Worm (Caenorhabditis elegans) whole organism, L1 larva: ENCODE results near the gene mlp-1.

Experiments
- C34B4.2 ChIP-seq: sonication (generic microtip); optimal IDR thresholded peaks from 2 replicates; lab custom pipeline; 2017; ENCODE audit warnings: mild to moderate bottlenecking, missing genetic modification characterization, missing compliant biosample characterization
- F16B12.6 ChIP-seq: fragments of 150-350 bp; optimal IDR thresholded peaks from 2 replicates; lab custom pipeline; 2014; ENCODE audit warnings: missing biosample characterization, missing genetic modification characterization
- aha-1 ChIP-seq: fragments of 150-350 bp; optimal IDR thresholded peaks from 2 replicates; lab custom pipeline; 2014; ENCODE audit warnings: missing biosample characterization, missing genetic modification characterization
- alr-1 ChIP-seq: fragments of 200-800 bp; sonication (Bioruptor generic); optimal IDR thresholded peaks from 2 replicates; lab custom pipeline; 2018; ENCODE audit warnings: borderline replicate concordance, mild to moderate bottlenecking, missing genetic modification characterization, missing compliant biosample characterization
- aly-2 ChIP-seq: fragments of 150-350 bp; optimal IDR thresholded peaks from 2 replicates; lab custom pipeline; 2014; ENCODE audit warnings: missing biosample characterization, missing genetic modification characterization
- ceh-8 ChIP-seq: fragments of 200-800 bp; sonication (Bioruptor generic); optimal IDR thresholded peaks from 2 replicates; lab custom pipeline; 2018; ENCODE audit warnings: mild to moderate bottlenecking, missing genetic modification characterization, moderate library complexity, missing compliant biosample characterization
- ceh-82 ChIP-seq, 3 experiments: fragments of 150-350 bp in 1 of 3; sonication (generic microtip) in 2 of 3; optimal IDR thresholded peaks; 2 replicates each; lab custom pipeline; 2014 to 2017; ENCODE audit warnings: missing biosample characterization in 3 of 3, missing genetic modification characterization in 3 of 3
- ceh-88 ChIP-seq: fragments of 200-800 bp; sonication (Bioruptor generic); IDR thresholded peaks from 2 replicates; pipeline ENCODE4 v1.3.6; 2022; ENCODE audit warnings: missing genetic modification characterization, missing compliant biosample characterization
- ceh-90 ChIP-seq: sonication (generic microtip); optimal IDR thresholded peaks from 2 replicates; lab custom pipeline; 2016; ENCODE audit warnings: missing genetic modification characterization, missing compliant biosample characterization
- ces-1 ChIP-seq: fragments of 150-350 bp; optimal IDR thresholded peaks from 2 replicates; lab custom pipeline; 2014; ENCODE audit warnings: missing biosample characterization, missing genetic modification reagents, missing genetic modification characterization
- dsc-1 ChIP-seq: sonication (generic microtip); optimal IDR thresholded peaks from 2 replicates; lab custom pipeline; 2016; ENCODE audit warnings: mild to moderate bottlenecking, missing genetic modification characterization, missing compliant biosample characterization
- efl-3 ChIP-seq: fragments of 200-800 bp; sonication (Bioruptor generic); optimal IDR thresholded peaks from 2 replicates; lab custom pipeline; 2018; ENCODE audit warnings: mild to moderate bottlenecking, missing genetic modification characterization, missing compliant biosample characterization
- egl-13 ChIP-seq: sonication (generic microtip); optimal IDR thresholded peaks from 2 replicates; lab custom pipeline; 2016; ENCODE audit warnings: missing genotype, missing genetic modification reagents, missing genetic modification characterization, missing compliant biosample characterization
- elt-3 ChIP-seq, 6 experiments: fragments of 150-350 bp in 1 of 6; sonication (generic microtip); optimal IDR thresholded peaks; 2 replicates each; lab custom pipeline; 2017 to 2018; ENCODE audit warnings: missing biosample characterization in 6 of 6, missing genetic modification characterization in 6 of 6, inconsistent platforms in 1 of 6
- ets-5 ChIP-seq: fragments of 200-800 bp; sonication (Bioruptor generic); IDR thresholded peaks from 2 replicates; pipeline ENCODE4 v1.3.6; 2022; ENCODE audit warnings: missing genetic modification characterization, missing compliant biosample characterization
- fkh-10 ChIP-seq: sonication (generic microtip); optimal IDR thresholded peaks from 2 replicates; lab custom pipeline; 2017; ENCODE audit warnings: missing biosample characterization, missing genetic modification reagents, missing genetic modification characterization
- fkh-4 ChIP-seq: sonication (generic microtip); optimal IDR thresholded peaks from 2 replicates; lab custom pipeline; 2016; ENCODE audit warnings: missing compliant biosample characterization, missing genetic modification characterization, borderline replicate concordance
- fos-1 ChIP-seq: fragments of 150-350 bp; optimal IDR thresholded peaks from 2 replicates; lab custom pipeline; 2014; ENCODE audit warnings: missing biosample characterization, missing genetic modification characterization
- hlh-17 ChIP-seq: fragments of 200-800 bp; sonication (Bioruptor generic); optimal IDR thresholded peaks from 2 replicates; lab custom pipeline; 2018; ENCODE audit warnings: missing genetic modification characterization, mild to moderate bottlenecking, missing compliant biosample characterization, moderate library complexity, borderline replicate concordance
- hpl-2 ChIP-seq: fragments of 150-350 bp; optimal IDR thresholded peaks from 2 replicates; lab custom pipeline; 2014; ENCODE audit warnings: missing biosample characterization, missing genetic modification reagents, missing genetic modification characterization
- irx-1 ChIP-seq: sonication (generic microtip); optimal IDR thresholded peaks from 2 replicates; lab custom pipeline; 2016; ENCODE audit warnings: missing genetic modification characterization, missing compliant biosample characterization
- isw-1 ChIP-seq: fragments of 200-800 bp; sonication (Bioruptor generic); IDR thresholded peaks from 2 replicates; pipeline ENCODE4 v1.3.6; 2022; ENCODE audit warnings: missing genetic modification characterization, missing compliant biosample characterization
- lin-14 ChIP-seq: fragments of 200-800 bp; sonication (Bioruptor generic); optimal IDR thresholded peaks from 2 replicates; lab custom pipeline; 2018; ENCODE audit warnings: mild to moderate bottlenecking, missing genetic modification characterization, moderate library complexity, missing compliant biosample characterization
- lin-15B ChIP-seq: fragments of 150-350 bp; sonication (generic microtip); optimal IDR thresholded peaks from 3 replicates; lab custom pipeline; 2014; ENCODE audit warnings: missing biosample characterization, missing genetic modification characterization
- lin-35 ChIP-seq, 2 experiments: fragments of 150-350 bp; optimal IDR thresholded peaks; 2 replicates each; lab custom pipeline; 2014; ENCODE audit warnings: missing biosample characterization in 2 of 2, missing genetic modification characterization in 2 of 2, missing genetic modification reagents in 2 of 2
- lin-39 ChIP-seq: fragments of 150-350 bp; optimal IDR thresholded peaks from 2 replicates; lab custom pipeline; 2014; ENCODE audit warnings: missing biosample characterization, missing genetic modification reagents, missing genetic modification characterization
- lsy-2 ChIP-seq, 2 experiments: fragments of 150-350 bp; optimal IDR thresholded peaks; 2 replicates each; lab custom pipeline; 2014; ENCODE audit warnings: missing biosample characterization in 2 of 2, missing genetic modification characterization in 2 of 2
- mab-9 ChIP-seq: fragments of 200-800 bp; sonication (Bioruptor generic); IDR thresholded peaks from 2 replicates; pipeline ENCODE4 v1.3.6; 2022; ENCODE audit warnings: missing genetic modification reagents, missing genetic modification characterization, missing compliant biosample characterization
- mef-2 ChIP-seq: fragments of 150-350 bp; optimal IDR thresholded peaks from 2 replicates; lab custom pipeline; 2014; ENCODE audit warnings: missing biosample characterization, missing genetic modification characterization
- mep-1 ChIP-seq: fragments of 150-350 bp; optimal IDR thresholded peaks from 2 replicates; lab custom pipeline; 2014; ENCODE audit warnings: missing biosample characterization, missing genetic modification characterization
- nhr-11 ChIP-seq: fragments of 150-350 bp; optimal IDR thresholded peaks from 2 replicates; lab custom pipeline; 2014; ENCODE audit warnings: missing biosample characterization, missing genetic modification characterization
- nhr-12 ChIP-seq: sonication (generic microtip); optimal IDR thresholded peaks from 2 replicates; lab custom pipeline; 2017; ENCODE audit warnings: missing biosample characterization, missing genetic modification characterization
- nhr-19 ChIP-seq: fragments of 200-800 bp; sonication (Bioruptor generic); conservative IDR thresholded peaks from 2 replicates; pipeline ENCODE4 v1.3.6; 2022; ENCODE audit warnings: missing genetic modification characterization, missing compliant biosample characterization
- nhr-28 ChIP-seq: fragments of 150-350 bp; optimal IDR thresholded peaks from 2 replicates; lab custom pipeline; 2014; ENCODE audit warnings: missing biosample characterization, missing genetic modification characterization
- nhr-47 ChIP-seq: sonication (generic microtip); optimal IDR thresholded peaks from 2 replicates; lab custom pipeline; 2016; ENCODE audit warnings: mild to moderate bottlenecking, missing genetic modification characterization, moderate library complexity, missing compliant biosample characterization
- nhr-84 ChIP-seq: sonication (generic microtip); optimal IDR thresholded peaks from 2 replicates; lab custom pipeline; 2017; ENCODE audit warnings: missing biosample characterization, missing genetic modification characterization
- pag-3 ChIP-seq: sonication (generic microtip); optimal IDR thresholded peaks from 2 replicates; lab custom pipeline; 2017; ENCODE audit warnings: missing genetic modification characterization, mild to moderate bottlenecking, missing compliant biosample characterization, antibody characterized with exemption, borderline replicate concordance; ENCODE audit not compliant: insufficient read depth
- pax-3 ChIP-seq: fragments of 200-800 bp; sonication (Bioruptor generic); optimal IDR thresholded peaks from 2 replicates; lab custom pipeline; 2018; ENCODE audit warnings: mild to moderate bottlenecking, missing genetic modification characterization, moderate library complexity, missing compliant biosample characterization
- pqm-1 ChIP-seq: sonication (generic microtip); optimal IDR thresholded peaks from 3 replicates; lab custom pipeline; 2017; ENCODE audit warnings: missing biosample characterization, missing genetic modification characterization
- skn-1 ChIP-seq: fragments of 150-350 bp; optimal IDR thresholded peaks from 2 replicates; lab custom pipeline; 2014; ENCODE audit warnings: missing biosample characterization, missing genetic modification characterization
- snpc-4 ChIP-seq: fragments of 150-350 bp; optimal IDR thresholded peaks from 2 replicates; lab custom pipeline; 2014; ENCODE audit warnings: missing biosample characterization, missing genetic modification characterization
- snu-23 ChIP-seq: sonication (generic microtip); optimal IDR thresholded peaks from 2 replicates; lab custom pipeline; 2016; ENCODE audit warnings: missing genetic modification characterization, missing compliant biosample characterization
- sox-4 ChIP-seq: sonication (generic microtip); optimal IDR thresholded peaks from 2 replicates; lab custom pipeline; 2016; ENCODE audit warnings: missing genetic modification characterization, missing compliant biosample characterization
- sup-37 ChIP-seq: fragments of 200-800 bp; sonication (Bioruptor generic); optimal IDR thresholded peaks from 2 replicates; lab custom pipeline; 2018; ENCODE audit warnings: mild to moderate bottlenecking, missing genetic modification characterization, missing compliant biosample characterization
- swsn-7 ChIP-seq: sonication (generic microtip); optimal IDR thresholded peaks from 2 replicates; lab custom pipeline; 2016; ENCODE audit warnings: missing genetic modification characterization, missing compliant biosample characterization
- tlp-1 ChIP-seq: fragments of 150-350 bp; optimal IDR thresholded peaks from 2 replicates; lab custom pipeline; 2014; ENCODE audit warnings: missing biosample characterization, missing genetic modification characterization
- unc-130 ChIP-seq: fragments of 150-350 bp; optimal IDR thresholded peaks from 2 replicates; lab custom pipeline; 2017; ENCODE audit warnings: missing biosample characterization, missing genetic modification characterization, inconsistent platforms
- unc-62 ChIP-seq: fragments of 150-350 bp; optimal IDR thresholded peaks from 2 replicates; lab custom pipeline; 2014; ENCODE audit warnings: missing biosample characterization, missing genetic modification reagents, missing genetic modification characterization
- unc-86 ChIP-seq: sonication (generic microtip); optimal IDR thresholded peaks from 2 replicates; lab custom pipeline; 2016; ENCODE audit warnings: missing genetic modification characterization, missing compliant biosample characterization
- unc-98 ChIP-seq: fragments of 200-800 bp; sonication (Bioruptor generic); IDR thresholded peaks from 2 replicates; pipeline ENCODE4 v1.3.6; 2022; ENCODE audit warnings: missing genetic modification characterization, missing compliant biosample characterization
- xbp-1 ChIP-seq: sonication (generic microtip); optimal IDR thresholded peaks from 2 replicates; lab custom pipeline; 2016; ENCODE audit warnings: missing genetic modification characterization, missing compliant biosample characterization
- ztf-11 ChIP-seq, 2 experiments: sonication (generic microtip); optimal IDR thresholded peaks; 2 replicates each; lab custom pipeline; 2016 to 2017; ENCODE audit warnings: missing genetic modification characterization in 2 of 2, missing biosample characterization in 1 of 2, missing compliant biosample characterization in 1 of 2

The mlp-1 gene

ce11 chrIII:5930659-5931058 is 44.2 kb downstream of the mlp-1 start (continued):
- TF ChIP-seq unc-62 (GFP tag; lab: Kevin White, UChicago) (no peak), ceh-90 (tag; lab: Kevin White, UChicago) (no peak), nhr-12 (tag; lab: Kevin White, UChicago) (no peak), hpl-2 (GFP tag; lab: Kevin White, UChicago) (no peak), skn-1 (no peak), nhr-84 (no peak)

DNA sequence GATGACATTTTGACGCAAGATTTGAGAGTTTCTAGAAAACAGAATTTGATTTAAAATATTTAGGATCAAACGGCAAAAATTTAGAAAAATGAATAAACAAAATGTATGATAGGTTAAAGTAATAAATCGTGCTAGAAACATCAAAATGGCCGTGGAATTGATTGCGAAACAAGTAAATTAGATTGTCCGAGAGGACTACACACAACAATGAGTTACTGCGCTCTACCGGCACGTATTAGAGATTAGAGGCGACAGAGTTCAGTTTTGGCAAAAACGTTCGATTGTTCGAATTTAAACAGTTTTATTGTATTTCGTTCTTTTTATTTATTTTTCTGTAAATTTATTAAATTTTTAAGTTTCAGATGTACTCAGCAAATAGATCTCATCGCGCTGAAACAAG is 49.1 kb downstream of the mlp-1 start, which contains the start of the genes dnc-2 and bcl-7:
TSS of gene dnc-2 (minus strand) at position 33 of the 400 bp plus-strand sequence.
TSS of gene bcl-7 (plus strand) at position 363 of the 400 bp plus-strand sequence.
- TF ChIP-seq nhr-19 (GFP tag; lab: Robert Waterston, UW) (peak; percentile 51), lin-35 (GFP tag; optimal IDR thresholded peaks at IDR 0.05; lab: Kevin White, UChicago) (peak; percentile 73 to 75), fos-1 (tag; lab: Kevin White, UChicago) (peak; percentile 31), mef-2 (tag; lab: Kevin White, UChicago) (no peak), nhr-28 (tag; lab: Kevin White, UChicago) (no peak), unc-86 (tag; lab: Kevin White, UChicago) (peak; percentile 8), mep-1 (tag; lab: Kevin White, UChicago) (peak; percentile 59), irx-1 (tag; lab: Kevin White, UChicago) (no peak), ets-5 (no peak), ztf-11 (tag; optimal IDR thresholded peaks at IDR 0.05; lab: Kevin White, UChicago) (no peak), aha-1 (tag; lab: Kevin White, UChicago) (no peak), hlh-17 (GFP tag; lab: Kevin White, UChicago) (no peak), tlp-1 (tag; lab: Kevin White, UChicago) (no peak), unc-98 (GFP tag; lab: Robert Waterston, UW) (no peak), swsn-7 (tag; lab: Kevin White, UChicago) (peak; percentile 63), sox-4 (tag; lab: Kevin White, UChicago) (no peak), elt-3 (tag; optimal IDR thresholded peaks at IDR 0.05; lab: Kevin White, UChicago) (peak in 2 of 6 experiments; percentile 18 to 36), ceh-88 (GFP tag; lab: Robert Waterston, UW) (no peak), pax-3 (tag; lab: Kevin White, UChicago) (no peak), lin-14 (peak; percentile 89), ceh-82 (tag; optimal IDR thresholded peaks at IDR 0.05; lab: Kevin White, UChicago) (peak in 2 of 3 experiments; percentile 37 to 49), F16B12.6 (tag; lab: Kevin White, UChicago) (peak; percentile 45), dsc-1 (peak; percentile 60), pqm-1 (tag; lab: Kevin White, UChicago) (no peak), isw-1 (no peak; the same call in 1 of the 2 replicates), unc-130 (no peak), egl-13 (tag; lab: Kevin White, UChicago) (no peak), xbp-1 (tag; lab: Kevin White, UChicago) (peak; percentile 57), ceh-8 (GFP tag; lab: Kevin White, UChicago) (no peak), snu-23 (peak; percentile 75), nhr-11 (tag; lab: Kevin White, UChicago) (no peak), fkh-4 (no peak), pag-3 (tag; lab: Kevin White, UChicago) (no peak), snpc-4 (tag; lab: Kevin White, UChicago) (no peak), mab-9 (no peak), nhr-47 (peak; percentile 72), C34B4.2 (tag; lab: Kevin White, UChicago) (no peak), sup-37 (no peak), lsy-2 (tag; optimal IDR thresholded peaks at IDR 0.05; lab: Kevin White, UChicago) (peak; percentile 56 to 78), fkh-10 (no peak), lin-39 (tag; lab: Kevin White, UChicago) (no peak), alr-1 (no peak), ces-1 (GFP tag; lab: Kevin White, UChicago) (no peak), skn-1 (peak; percentile 62), efl-3 (no peak), lin-15B (tag; lab: Kevin White, UChicago) (peak; percentile 58), aly-2 (tag; lab: Kevin White, UChicago) (no peak)
